Worm (Caenorhabditis elegans) whole organism, mixed stage, embryonic: ENCODE data around the gene ZK563.2.

ENCODE experiments used
- blmp-1 ChIP-seq: fragments of 150-350 bp; optimal IDR thresholded peaks from 2 replicates; lab custom pipeline; 2014; ENCODE audit warnings: missing biosample characterization, missing genetic modification characterization
- ces-1 ChIP-seq: fragments of 150-350 bp; optimal IDR thresholded peaks from 2 replicates; lab custom pipeline; 2014; ENCODE audit warnings: missing biosample characterization, missing genetic modification reagents, missing genetic modification characterization
- ham-2 ChIP-seq: fragments of 200-800 bp; sonication (Bioruptor generic); optimal IDR thresholded peaks from 2 replicates; lab custom pipeline; 2018; ENCODE audit warnings: mild to moderate bottlenecking, missing genetic modification characterization, missing compliant biosample characterization
- nhr-12 ChIP-seq: fragments of 150-350 bp; optimal IDR thresholded peaks from 2 replicates; lab custom pipeline; 2014; ENCODE audit warnings: missing biosample characterization, missing genetic modification characterization
- nhr-2 ChIP-seq: fragments of 150-350 bp; optimal IDR thresholded peaks from 2 replicates; lab custom pipeline; 2014; ENCODE audit warnings: missing biosample characterization, missing genetic modification characterization
- nhr-237 ChIP-seq: fragments of 150-350 bp; optimal IDR thresholded peaks from 2 replicates; lab custom pipeline; 2014; ENCODE audit warnings: missing biosample characterization, missing genetic modification characterization
- nhr-28 ChIP-seq: fragments of 150-350 bp; optimal IDR thresholded peaks from 2 replicates; lab custom pipeline; 2014; ENCODE audit warnings: missing biosample characterization, missing genetic modification characterization
- snpc-4 ChIP-seq: fragments of 150-350 bp; optimal IDR thresholded peaks from 2 replicates; lab custom pipeline; 2014; ENCODE audit warnings: missing biosample characterization, missing genetic modification characterization
- sptf-1 ChIP-seq: sonication (generic microtip); optimal IDR thresholded peaks from 2 replicates; lab custom pipeline; 2017; ENCODE audit warnings: mild to moderate bottlenecking, missing genetic modification characterization, moderate library complexity, missing compliant biosample characterization
- unc-120 ChIP-seq: sonication (generic microtip); optimal IDR thresholded peaks from 2 replicates; lab custom pipeline; 2017; ENCODE audit warnings: missing genetic modification characterization, missing compliant biosample characterization; ENCODE audit not compliant: poor library complexity, severe bottlenecking
- unc-39 ChIP-seq: fragments of 150-350 bp; optimal IDR thresholded peaks from 2 replicates; lab custom pipeline; 2014; ENCODE audit warnings: missing biosample characterization, missing genetic modification characterization
- ztf-11 ChIP-seq: fragments of 150-350 bp; optimal IDR thresholded peaks from 2 replicates; lab custom pipeline; 2014; ENCODE audit warnings: missing biosample characterization, missing genetic modification characterization

DNA sequence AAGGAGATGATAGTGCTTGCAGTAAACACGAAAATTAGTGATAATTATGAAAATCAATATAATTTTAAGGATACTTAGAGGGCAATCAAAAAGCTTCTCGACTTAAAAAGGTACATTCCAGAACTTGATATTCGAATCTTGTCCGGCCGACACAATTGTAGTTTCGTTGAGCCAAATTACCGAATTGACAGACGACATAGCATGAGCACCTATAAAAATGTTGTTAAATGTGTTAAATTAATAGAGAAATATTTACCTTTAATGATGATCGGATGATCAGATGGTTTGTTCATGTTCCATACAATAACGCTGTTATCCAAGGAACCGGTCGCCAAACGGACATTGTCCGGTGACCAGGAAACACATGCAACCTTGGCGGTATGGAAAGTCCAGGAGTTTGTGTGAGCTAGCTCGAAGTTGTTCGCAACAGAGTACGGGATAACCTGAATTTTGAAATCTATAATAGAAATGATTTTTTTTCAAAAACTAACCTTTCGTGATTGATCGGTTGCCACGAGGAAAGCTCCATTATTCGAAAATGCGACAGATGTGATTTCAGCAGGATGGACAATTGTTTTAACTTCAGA, 40.1 kb downstream of the ZK563.2 start:
- TF ChIP-seq ztf-11 (no peak), nhr-12 (tag; lab: Kevin White, UChicago) (no peak), nhr-237 (tag; lab: Kevin White, UChicago) (no peak), blmp-1 (tag; lab: Kevin White, UChicago) (no peak), ham-2 (GFP tag; lab: Kevin White, UChicago) (no peak), ces-1 (GFP tag; lab: Kevin White, UChicago) (no peak), nhr-28 (tag; lab: Kevin White, UChicago) (no peak), sptf-1 (tag; lab: Kevin White, UChicago) (no peak), unc-39 (tag; lab: Kevin White, UChicago) (no peak), nhr-2 (tag; lab: Kevin White, UChicago) (no peak), unc-120 (no peak), snpc-4 (tag; lab: Kevin White, UChicago) (no peak)
